Fruit fly (Drosophila melanogaster) whole organism, embryonic: ENCODE measurements around the gene Miga.

Experiments used
- CG10267 ChIP-seq: fragments of 200-800 bp; sonication (Bioruptor generic); optimal IDR thresholded peaks from 2 replicates; lab custom pipeline; 2018; ENCODE audit warnings: missing biosample characterization, mild to moderate bottlenecking, missing genetic modification characterization, moderate library complexity
- CG14710 ChIP-seq: fragments of 200-800 bp; sonication (Bioruptor generic); optimal IDR thresholded peaks from 3 replicates; lab custom pipeline; 2019; ENCODE audit warnings: missing biosample characterization, mild to moderate bottlenecking, missing genetic modification characterization, moderate library complexity
- CG1832 ChIP-seq: fragments of 200-800 bp; sonication (Bioruptor generic); optimal IDR thresholded peaks from 2 replicates; lab custom pipeline; 2017; ENCODE audit warnings: missing biosample characterization, mild to moderate bottlenecking, missing genetic modification characterization, inconsistent platforms
- CG3995 ChIP-seq: fragments of 200-800 bp; sonication (Bioruptor generic); optimal IDR thresholded peaks from 3 replicates; lab custom pipeline; 2016; ENCODE audit warnings: missing biosample characterization, missing genetic modification characterization
- CG4328 ChIP-seq: fragments of 200-800 bp; sonication (Bioruptor generic); optimal IDR thresholded peaks from 3 replicates; lab custom pipeline; 2017; ENCODE audit warnings: missing biosample characterization, missing genetic modification reagents, missing genetic modification characterization
- CG4617 ChIP-seq: fragments of 200-800 bp; sonication (Bioruptor generic); optimal IDR thresholded peaks from 3 replicates; lab custom pipeline; 2016; ENCODE audit warnings: missing biosample characterization, missing genetic modification characterization, borderline replicate concordance
- Dip2 ChIP-seq: fragments of 200-800 bp; sonication (Bioruptor generic); IDR thresholded peaks from 2 replicates; pipeline ENCODE4 v1.3.6; 2022; ENCODE audit warnings: missing biosample characterization, missing genetic modification characterization
- Dll ChIP-seq: fragments of 200-800 bp; sonication (Bioruptor generic); IDR thresholded peaks from 4 replicates; pipeline ENCODE4 v1.3.6; 2022; ENCODE audit warnings: missing biosample characterization, missing genetic modification characterization; ENCODE audit not compliant: partially characterized antibody
- TFAM ChIP-seq: fragments of 200-800 bp; sonication (Bioruptor generic); optimal IDR thresholded peaks from 2 replicates; lab custom pipeline; 2017; ENCODE audit warnings: missing biosample characterization, missing genetic modification characterization, inconsistent platforms
- ewg ChIP-seq: fragments of 200-800 bp; sonication (Bioruptor generic); optimal IDR thresholded peaks from 3 replicates; lab custom pipeline; 2017; ENCODE audit warnings: mild to moderate bottlenecking, missing biosample characterization, missing genetic modification reagents, missing genetic modification characterization
- pan ChIP-seq, 4 experiments: fragments of >200 bp in 3 of 4; fragments of 200-800 bp in 1 of 4; sonication (Bioruptor generic) in 1 of 4; optimal IDR thresholded peaks in 3 of 4; IDR thresholded peaks in 1 of 4; 2 replicates each; pipeline versions ENCODE4 v1.3.6 to Lab custom; 2017 to 2022; ENCODE audit warnings: missing biosample characterization in 2 of 4, missing genetic modification characterization in 2 of 4, mixed read lengths in 1 of 4
- slbo ChIP-seq: fragments of 200-800 bp; sonication (Bioruptor generic); IDR thresholded peaks from 2 replicates; pipeline ENCODE4 v1.3.6; 2022; ENCODE audit warnings: missing biosample characterization, missing genetic modification characterization

- TF ChIP-seq CG10267 (tag; lab: Kevin White, UChicago), result no peak
- TF ChIP-seq CG4617 (GFP tag; lab: Kevin White, UChicago), result no peak
- no peak for TF ChIP-seq Dll
- TF ChIP-seq pan (optimal IDR thresholded peaks at IDR 0.05; lab: Kevin White, UChicago), result no peak
- no peak for TF ChIP-seq pan (GFP tag; optimal IDR thresholded peaks at IDR 0.05 in 1 of 2, IDR thresholded peaks at IDR 0.05 in 1 of 2)
- no peak for TF ChIP-seq CG4328 (GFP tag; lab: Kevin White, UChicago)
- no peak for TF ChIP-seq slbo
- no peak for TF ChIP-seq CG3995 (GFP tag; lab: Kevin White, UChicago)
- TF ChIP-seq TFAM (GFP tag; lab: Kevin White, UChicago), result no peak
- TF ChIP-seq CG1832 (GFP tag; lab: Kevin White, UChicago), result no peak
- TF ChIP-seq Dip2 (GFP tag; lab: Robert Waterston, UW), result no peak
- no peak for TF ChIP-seq ewg (GFP tag; lab: Kevin White, UChicago)
- TF ChIP-seq CG14710, result no peak
These were observed 19.9 kb upstream of the Miga start, which contains the start of gene CG32713 for dm6 chrX:8457532-8457931.
